Worm (Caenorhabditis elegans): ENCODE data around the gene Y17G7B.22.

ce11 chrII:12036516-12036915, 31.3 kb upstream of the Y17G7B.22 start, which contains the start of gene cyn-16:
- TF ChIP-seq T22C8.4 (GFP tag; IDR thresholded peaks at IDR 0.05) (0 out of 2 replicates have a peak, but pooled peaks have one; percentile 15), cog-1 (tag; optimal IDR thresholded peaks at IDR 0.05) (no peak), ref-1 (GFP tag; conservative IDR thresholded peaks at IDR 0.05) (no peak)
